Fruit fly (Drosophila melanogaster) whole organism: Measurements from ENCODE around the gene CG15203.
"Not testable (repeated sequence)": the region's sequence is repeated elsewhere in the genome, so short reads cannot be mapped to it uniquely, and the experiment has no call there.

Source experiments
- CG8478 ChIP-seq: fragments of >200 bp; optimal IDR thresholded peaks from 2 replicates; lab custom pipeline; 2018; ENCODE audit warnings: inconsistent platforms
- Dll ChIP-seq: fragments of >200 bp; optimal IDR thresholded peaks from 2 replicates; lab custom pipeline; 2017
- EcR ChIP-seq, 2 experiments: fragments of >200 bp; optimal IDR thresholded peaks; 2 replicates each; lab custom pipeline; 2017; ENCODE audit warnings: missing biosample characterization in 2 of 2, missing genetic modification characterization in 2 of 2, missing genetic modification reagents in 2 of 2
- pan ChIP-seq: fragments of >200 bp; optimal IDR thresholded peaks from 2 replicates; lab custom pipeline; 2017
- psq ChIP-seq: fragments of >200 bp; optimal IDR thresholded peaks from 2 replicates; lab custom pipeline; 2017
- usp ChIP-seq: fragments of >200 bp; optimal IDR thresholded peaks from 2 replicates; lab custom pipeline; 2017; ENCODE audit warnings: missing biosample characterization, missing genetic modification characterization, mixed read lengths

Gene CG15203

DNA sequence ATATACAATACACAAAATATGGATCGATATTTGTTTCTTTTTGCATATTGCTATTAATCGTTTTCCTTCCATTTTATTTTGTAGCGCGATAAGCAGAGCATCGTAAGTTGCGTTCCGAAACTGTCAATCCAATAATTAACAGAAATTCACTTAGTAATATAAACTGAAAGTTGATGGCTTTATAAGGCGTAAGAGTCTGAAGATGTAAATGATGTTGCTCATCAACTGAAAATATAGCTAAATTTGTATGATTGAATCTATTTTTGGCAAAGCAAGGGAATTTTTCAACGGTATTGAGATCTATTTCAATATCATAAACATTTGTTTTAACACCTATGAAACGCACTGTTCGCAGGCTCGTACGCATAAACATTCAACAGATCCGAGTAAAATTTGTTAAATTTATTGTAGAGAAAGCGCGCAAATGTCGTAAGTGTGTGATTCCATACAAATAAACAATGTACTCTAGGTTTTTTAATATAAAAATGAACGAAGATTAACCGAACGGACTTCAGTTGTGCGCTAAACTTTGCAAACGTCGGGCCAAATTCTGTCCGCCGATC, 22.5 kb downstream of the CG15203 start, which contains the start of gene Vago:
TSS of gene Vago (plus strand) at position 513 of the 563 bp plus-strand sequence.
- no peak for TF ChIP-seq usp (GFP tag; lab: Kevin White, UChicago)
- no peak for TF ChIP-seq pan (lab: Kevin White, UChicago)
- TF ChIP-seq CG8478: no peak
- TF ChIP-seq Dll (lab: Kevin White, UChicago): no peak
- TF ChIP-seq psq (lab: Kevin White, UChicago): no peak
- TF ChIP-seq EcR (GFP tag; optimal IDR thresholded peaks at IDR 0.05; lab: Kevin White, UChicago): no peak

DNA sequence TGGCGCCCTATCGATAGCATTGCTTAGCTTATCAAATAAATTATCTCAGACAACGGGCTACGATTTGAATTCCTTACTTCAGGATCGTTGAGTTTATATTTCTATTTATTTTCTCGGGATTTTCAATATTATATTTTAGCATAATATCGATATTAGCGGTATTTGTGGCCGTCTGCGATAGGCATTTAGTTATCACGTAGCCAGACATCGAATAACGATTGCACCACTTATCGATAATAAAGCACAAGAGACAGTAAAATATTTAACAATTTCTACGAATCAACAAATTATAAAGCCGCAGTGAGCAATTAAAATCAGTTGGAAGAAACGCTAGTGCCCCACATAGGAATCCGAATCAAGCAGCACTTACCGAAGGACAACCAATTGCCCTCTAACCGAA, 23.8 kb downstream of the CG15203 start, which contains the start of gene CG2076:
TSS of gene CG2076 (plus strand) at position 50 of the 400 bp plus-strand sequence.
- no peak for TF ChIP-seq psq (lab: Kevin White, UChicago)
- no peak for TF ChIP-seq usp (GFP tag; lab: Kevin White, UChicago)
- TF ChIP-seq EcR (GFP tag; optimal IDR thresholded peaks at IDR 0.05; lab: Kevin White, UChicago): no peak
- no peak for TF ChIP-seq Dll (lab: Kevin White, UChicago)
- TF ChIP-seq CG8478: no peak
- no peak for TF ChIP-seq pan (lab: Kevin White, UChicago)

DNA sequence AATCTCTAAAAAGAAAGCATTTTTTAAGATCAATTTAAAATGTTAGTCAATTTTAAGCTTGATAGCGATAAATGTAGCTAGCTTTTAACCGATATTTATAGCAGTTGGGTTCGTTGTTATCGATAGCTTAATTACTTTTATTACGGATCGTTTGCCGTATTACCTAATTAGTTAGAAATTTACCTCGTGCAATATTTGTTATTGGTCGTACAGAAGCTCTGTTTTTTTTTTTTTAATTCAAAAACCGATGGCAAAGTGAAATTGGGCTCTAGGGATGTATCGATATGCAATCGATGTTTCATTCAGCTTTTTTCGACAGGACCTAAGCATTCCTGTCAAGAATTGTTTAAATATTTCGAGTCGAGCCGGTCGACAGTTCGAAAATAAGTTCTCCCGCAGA, 25.8 kb downstream of the CG15203 start, which contains the start of gene CG2061:
TSS of gene CG2061 (plus strand) at position 292 of the 400 bp plus-strand sequence.
- TF ChIP-seq CG8478: no peak
- no peak for TF ChIP-seq EcR (GFP tag; optimal IDR thresholded peaks at IDR 0.05; lab: Kevin White, UChicago)
- no peak for TF ChIP-seq pan (lab: Kevin White, UChicago)

DNA sequence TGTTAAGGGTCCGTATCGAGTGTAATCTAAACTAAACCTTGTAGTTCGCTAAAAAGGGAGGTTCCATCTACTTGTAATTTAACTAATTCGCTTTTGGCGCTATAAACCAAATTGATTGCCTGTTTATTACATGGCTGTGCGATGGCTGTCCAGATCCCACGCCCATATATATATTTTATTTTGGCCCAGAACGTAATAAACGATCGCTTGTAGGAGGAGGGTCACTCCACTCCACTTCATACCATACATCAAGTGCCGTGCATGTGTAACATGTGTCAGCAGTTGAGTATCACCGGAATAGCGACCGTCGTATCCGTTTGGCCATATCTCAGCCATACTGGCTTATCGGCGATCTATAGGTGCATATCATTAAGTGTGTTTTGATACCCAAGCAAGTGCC, 28.9 kb downstream of the CG15203 start:
- TF ChIP-seq pan (lab: Kevin White, UChicago) (no peak), psq (lab: Kevin White, UChicago) (no peak), usp (GFP tag; lab: Kevin White, UChicago) (no peak), EcR (GFP tag; optimal IDR thresholded peaks at IDR 0.05; lab: Kevin White, UChicago) (no peak), Dll (lab: Kevin White, UChicago) (no peak), CG8478 (no peak)

DNA sequence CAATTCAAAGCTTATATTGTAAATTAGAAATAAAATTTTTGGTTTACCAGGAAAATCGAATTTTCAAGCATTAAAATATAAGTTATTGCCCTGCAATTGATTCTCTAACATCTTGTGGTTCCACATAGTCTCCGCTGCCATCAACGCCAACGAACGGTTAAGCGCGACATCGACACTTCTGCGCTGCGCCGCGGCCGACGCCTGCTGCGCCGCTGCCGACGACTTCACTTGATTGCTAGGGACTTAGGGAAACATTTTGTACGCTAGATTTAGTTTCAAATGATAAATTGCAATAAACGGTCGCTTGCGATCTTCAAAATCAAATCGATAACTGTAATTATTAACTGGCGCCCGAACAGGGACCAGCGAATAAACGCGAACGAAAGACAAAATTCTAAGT, 29.6 kb downstream of the CG15203 start, which contains the start of gene CG42249:
TSS of gene CG42249 (plus strand) at position 301 of the 400 bp plus-strand sequence.
- TF ChIP-seq pan (lab: Kevin White, UChicago); CG8478; psq (lab: Kevin White, UChicago): not testable (repeated sequence)

DNA sequence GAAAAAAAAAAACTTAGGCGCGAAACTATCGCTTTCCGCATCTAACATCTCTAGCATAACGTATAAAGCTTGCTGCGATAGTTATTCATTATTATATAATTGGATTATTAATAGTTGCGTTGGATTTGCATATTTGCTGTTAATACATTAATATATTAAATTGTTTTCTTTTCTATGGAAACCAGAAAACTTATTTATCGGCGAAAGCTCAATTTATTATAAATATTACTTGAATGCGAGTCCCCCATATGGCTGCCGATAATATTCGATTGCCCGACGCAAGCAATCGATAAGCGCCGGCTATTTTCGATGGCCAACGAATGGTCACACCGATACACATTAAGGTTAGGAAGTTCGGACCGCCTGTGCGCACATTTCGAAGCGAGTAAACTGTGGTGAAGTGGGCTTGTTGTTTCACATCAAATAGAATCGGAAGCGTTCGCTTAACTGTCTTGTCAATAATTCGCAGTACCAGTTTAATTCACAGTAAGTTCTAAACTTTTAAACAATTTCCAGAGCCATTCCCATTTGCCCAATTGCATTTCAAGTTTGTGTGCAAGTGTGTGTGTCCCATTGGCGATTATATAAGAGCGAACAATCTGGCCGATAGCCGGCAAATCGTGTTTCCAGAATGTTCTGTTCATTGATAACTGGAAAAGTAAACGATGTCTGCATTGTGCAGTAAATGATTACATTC, 41.9 kb downstream of the CG15203 start, which contains the start of gene Hsp60A:
TSS of gene Hsp60A (plus strand) at position 335 of the 697 bp plus-strand sequence.
- TF ChIP-seq pan (lab: Kevin White, UChicago) (no peak), CG8478 (no peak), Dll (lab: Kevin White, UChicago) (no peak), EcR (GFP tag; optimal IDR thresholded peaks at IDR 0.05; lab: Kevin White, UChicago) (no peak), psq (lab: Kevin White, UChicago) (no peak), usp (GFP tag; lab: Kevin White, UChicago) (no peak)

DNA sequence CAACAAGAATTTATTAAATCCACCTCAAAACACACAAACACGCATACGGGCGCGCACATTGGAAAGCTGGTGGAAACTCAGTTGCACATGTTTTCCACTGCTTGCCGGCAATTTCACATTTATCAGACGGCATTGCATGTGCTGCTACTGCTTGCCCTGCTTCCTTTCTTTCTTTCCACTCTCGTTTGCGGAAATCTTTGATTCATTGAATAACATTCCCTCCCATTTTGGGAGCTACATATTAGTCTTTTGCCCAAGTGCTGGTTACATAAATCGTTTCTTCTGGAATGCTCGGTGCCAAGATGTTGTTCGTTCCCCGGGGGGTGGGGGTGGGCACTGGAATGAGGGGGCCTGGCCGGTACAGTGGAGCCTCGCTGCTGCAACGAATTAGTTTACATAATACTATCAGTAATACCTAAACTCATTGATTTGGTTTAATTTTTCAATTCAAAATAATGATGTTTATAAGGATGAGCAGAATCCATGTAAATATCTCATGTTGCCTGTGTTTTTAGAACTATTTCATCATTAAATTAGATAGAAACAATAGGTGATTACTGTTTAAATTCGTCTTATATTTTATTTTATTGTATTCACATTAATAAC, 42.6 kb downstream of the CG15203 start:
- no peak for TF ChIP-seq psq (lab: Kevin White, UChicago)

DNA sequence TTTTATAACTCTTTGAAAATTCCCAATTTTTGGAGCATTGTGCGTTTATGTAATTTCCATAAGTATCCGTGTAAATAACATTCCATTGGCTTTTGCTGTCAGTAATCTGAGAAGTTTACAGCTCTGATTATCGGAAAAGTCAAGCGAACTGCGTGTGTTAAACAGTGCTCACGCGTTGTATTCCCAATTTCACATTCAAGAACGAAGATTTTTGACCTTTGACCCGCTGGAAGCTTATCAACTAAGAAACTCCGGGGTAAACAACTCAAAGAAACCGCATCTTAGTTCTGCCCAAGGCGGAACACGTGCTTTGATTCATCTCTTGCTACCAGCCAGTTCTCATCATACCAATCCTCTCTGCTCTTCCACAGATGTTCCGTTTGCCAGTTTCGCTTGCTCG, 43.3 kb downstream of the CG15203 start:
- TF ChIP-seq usp (GFP tag; lab: Kevin White, UChicago): no peak
- TF ChIP-seq psq (lab: Kevin White, UChicago): no peak
- TF ChIP-seq EcR (GFP tag; optimal IDR thresholded peaks at IDR 0.05; lab: Kevin White, UChicago): no peak
- TF ChIP-seq CG8478: no peak
- TF ChIP-seq Dll (lab: Kevin White, UChicago): no peak
- no peak for TF ChIP-seq pan (lab: Kevin White, UChicago)
